Fruit fly (Drosophila melanogaster) S2 (cell line): Measurements from ENCODE around the gene miple2.

Experiments used
- CG8478 ChIP-seq: fragments of >200 bp; optimal IDR thresholded peaks from 2 replicates; lab custom pipeline; 2018
- CTCF ChIP-seq, 2 experiments: fragments of >200 bp; optimal IDR thresholded peaks; 2 replicates each; lab custom pipeline; 2018

DNA sequence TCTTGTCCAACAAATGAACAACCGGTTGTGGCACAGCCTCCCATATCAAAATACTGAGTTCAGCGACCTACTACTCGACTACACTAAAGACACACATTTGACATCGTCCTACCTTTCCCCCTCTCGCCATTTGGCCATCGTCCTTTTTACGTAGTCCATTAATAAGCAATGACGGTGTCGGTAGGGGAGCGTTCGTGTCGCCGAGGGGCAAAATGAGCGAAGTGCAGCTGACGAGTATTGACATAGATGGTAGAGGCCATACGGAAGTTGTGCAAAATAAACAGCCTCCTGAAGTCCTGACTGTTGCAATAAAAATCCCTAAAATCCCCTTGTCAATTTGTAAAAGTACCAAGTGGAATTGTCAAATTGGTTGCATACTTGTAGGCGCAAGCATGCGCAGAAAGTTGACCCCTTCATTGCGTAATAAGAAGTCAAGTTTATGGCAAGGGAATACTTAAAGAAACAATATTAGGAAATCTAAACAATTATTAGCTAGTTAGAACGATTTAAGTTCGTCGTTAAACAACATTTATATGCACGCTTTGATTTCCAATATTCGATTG lies 20.7 kb downstream of the miple2 start:
- no peak for TF ChIP-seq CG8478 (lab: Kevin White, UChicago)
- TF ChIP-seq CTCF (optimal IDR thresholded peaks at IDR 0.05; lab: Kevin White, UChicago) = no peak
